Fruit fly (Drosophila melanogaster) whole organism: ENCODE measurements around the gene CG33159.

Experiments used
- CG8478 ChIP-seq: fragments of >200 bp; optimal IDR thresholded peaks from 2 replicates; lab custom pipeline; 2018; ENCODE audit warnings: inconsistent platforms
- Dll ChIP-seq: fragments of >200 bp; optimal IDR thresholded peaks from 2 replicates; lab custom pipeline; 2017
- EcR ChIP-seq, 2 experiments: fragments of >200 bp; optimal IDR thresholded peaks; 2 replicates each; lab custom pipeline; 2017; ENCODE audit warnings: missing biosample characterization in 2 of 2, missing genetic modification characterization in 2 of 2, missing genetic modification reagents in 2 of 2
- pan ChIP-seq: fragments of >200 bp; optimal IDR thresholded peaks from 2 replicates; lab custom pipeline; 2017
- usp ChIP-seq: fragments of >200 bp; optimal IDR thresholded peaks from 2 replicates; lab custom pipeline; 2017; ENCODE audit warnings: missing biosample characterization, missing genetic modification characterization, mixed read lengths

- TF ChIP-seq EcR (GFP tag; optimal IDR thresholded peaks at IDR 0.05; lab: Kevin White, UChicago) (no peak), pan (no peak), usp (no peak), CG8478 (no peak), Dll (lab: Kevin White, UChicago) (no peak)
Observed at dm6 chr3L:3194059-3194458, 10.2 kb downstream of the CG33159 start.
